Fruit fly (Drosophila melanogaster): ENCODE measurements around the gene Cpr76Bd.

DNA sequence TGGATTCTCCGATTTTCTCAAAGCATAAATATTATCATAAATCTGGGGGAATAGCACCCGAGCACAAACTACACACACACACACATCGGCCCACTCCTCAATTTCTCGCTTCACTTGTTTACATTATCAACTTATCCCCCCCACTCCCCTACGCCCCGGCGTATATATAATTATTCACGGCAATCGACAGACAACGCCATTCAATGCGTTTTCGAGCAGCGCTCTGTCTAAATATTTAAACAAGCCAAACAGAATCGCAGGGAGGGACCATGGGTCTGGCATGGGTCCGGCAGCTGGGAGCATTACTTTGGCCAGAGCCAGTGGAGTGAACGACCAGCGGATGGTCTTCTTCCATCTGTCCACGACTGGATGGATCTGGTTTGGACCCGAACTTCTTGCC lies 43.1 kb downstream of the Cpr76Bd start:
- TF ChIP-seq CG1620 (GFP tag; optimal IDR thresholded peaks at IDR 0.05) (no peak), Mnt (GFP tag; optimal IDR thresholded peaks at IDR 0.05) (no peak), kay (GFP tag; ENCODE audit: borderline replicate concordance) (no peak), CG33017 (tag; optimal IDR thresholded peaks at IDR 0.05) (no peak), CG11617 (GFP tag; optimal IDR thresholded peaks at IDR 0.05) (no peak), toe (GFP tag; optimal IDR thresholded peaks at IDR 0.05) (no peak), CG5204 (GFP tag; optimal IDR thresholded peaks at IDR 0.05) (no peak), CG7045 (GFP tag; optimal IDR thresholded peaks at IDR 0.05) (no peak), cnc (optimal IDR thresholded peaks at IDR 0.05) (no peak), CG12768 (GFP tag; optimal IDR thresholded peaks at IDR 0.05) (no peak), ovo (GFP tag; optimal IDR thresholded peaks at IDR 0.05) (no peak), bab1 (GFP tag; optimal IDR thresholded peaks at IDR 0.05) (no peak), pad (GFP tag; optimal IDR thresholded peaks at IDR 0.05) (no peak), Clk (GFP tag; optimal IDR thresholded peaks at IDR 0.05) (no peak)
